Fruit fly (Drosophila melanogaster): Measurements from ENCODE around the gene hep.

- TF ChIP-seq CG15601 (tag; optimal IDR thresholded peaks at IDR 0.05) (no peak), CG6654 (GFP tag; optimal IDR thresholded peaks at IDR 0.05) (no peak), CG18599 (GFP tag; optimal IDR thresholded peaks at IDR 0.05) (no peak), kni (GFP tag; optimal IDR thresholded peaks at IDR 0.05) (no peak), fd96Cb (tag; optimal IDR thresholded peaks at IDR 0.05) (no peak), phol (tag; optimal IDR thresholded peaks at IDR 0.05) (no peak)
Observed at dm6 chrX:13134811-13135210, 44.6 kb upstream of the hep start.

Measured in whole organism, embryonic.